Fruit fly (Drosophila melanogaster) whole organism, pupa: ENCODE data around the gene CG32488.

Experiments used
- CG10348 ChIP-seq: fragments of 200-800 bp; sonication (Bioruptor generic); IDR thresholded peaks from 2 replicates; pipeline ENCODE4 v1.3.6; 2022; ENCODE audit warnings: missing biosample characterization, missing genetic modification characterization
- CG12605 ChIP-seq: fragments of 200-800 bp; sonication (Bioruptor generic); IDR thresholded peaks from 2 replicates; pipeline ENCODE4 v1.3.6; 2022; ENCODE audit warnings: missing biosample characterization, missing genetic modification characterization
- CG13204 ChIP-seq: fragments of 200-800 bp; sonication (Bioruptor generic); optimal IDR thresholded peaks from 2 replicates; lab custom pipeline; 2018; ENCODE audit warnings: missing biosample characterization, mild to moderate bottlenecking, missing genetic modification characterization, moderate library complexity
- EcR ChIP-seq: fragments of 200-800 bp; sonication (Bioruptor generic); optimal IDR thresholded peaks from 3 replicates; lab custom pipeline; 2019; ENCODE audit warnings: missing biosample characterization, missing genetic modification characterization, mild to moderate bottlenecking, moderate library complexity, missing genetic modification reagents

dm6 chr3L:2987749-2988148, 28.1 kb downstream of the CG32488 start:
- TF ChIP-seq CG10348 (GFP tag; lab: Robert Waterston, UW) (no peak), CG12605 (GFP tag; lab: Robert Waterston, UW) (no peak), EcR (GFP tag; lab: Kevin White, UChicago) (no peak), CG13204 (GFP tag; lab: Kevin White, UChicago) (no peak)
